Worm (Caenorhabditis elegans) whole organism, L2 larva: ENCODE data around the gene cha-1.

ENCODE experiments used
- C34F6.9 ChIP-seq: fragments of 150-350 bp; optimal IDR thresholded peaks from 2 replicates; lab custom pipeline; 2014; ENCODE audit warnings: missing biosample characterization, missing genetic modification characterization
- F13H6.1 ChIP-seq: sonication (generic microtip); optimal IDR thresholded peaks from 2 replicates; lab custom pipeline; 2016; ENCODE audit warnings: missing genetic modification characterization, missing compliant biosample characterization
- R02D3.7 ChIP-seq: fragments of 150-350 bp; optimal IDR thresholded peaks from 2 replicates; lab custom pipeline; 2014; ENCODE audit warnings: missing biosample characterization, missing genetic modification characterization
- Y55F3AM.14 ChIP-seq: fragments of 200-800 bp; sonication (Bioruptor generic); optimal IDR thresholded peaks from 2 replicates; lab custom pipeline; 2018; ENCODE audit warnings: mild to moderate bottlenecking, missing genetic modification characterization, missing compliant biosample characterization
- ZK546.5 ChIP-seq: sonication (generic microtip); optimal IDR thresholded peaks from 2 replicates; lab custom pipeline; 2017; ENCODE audit warnings: missing biosample characterization, missing genetic modification characterization
- alr-1 ChIP-seq: fragments of 150-350 bp; optimal IDR thresholded peaks from 2 replicates; lab custom pipeline; 2014; ENCODE audit warnings: missing biosample characterization, missing genetic modification characterization
- blmp-1 ChIP-seq: sonication (generic microtip); optimal IDR thresholded peaks from 2 replicates; lab custom pipeline; 2017; ENCODE audit warnings: missing genetic modification characterization, mild to moderate bottlenecking, missing compliant biosample characterization, antibody characterized with exemption, moderate library complexity; ENCODE audit not compliant: insufficient read depth
- ceh-82 ChIP-seq: fragments of 150-350 bp; optimal IDR thresholded peaks from 2 replicates; lab custom pipeline; 2014; ENCODE audit warnings: missing biosample characterization, missing genetic modification characterization
- crh-2 ChIP-seq: sonication (generic microtip); optimal IDR thresholded peaks from 2 replicates; lab custom pipeline; 2017; ENCODE audit warnings: missing biosample characterization, missing genetic modification characterization
- egl-27 ChIP-seq: sonication (generic microtip); optimal IDR thresholded peaks from 3 replicates; lab custom pipeline; 2017; ENCODE audit warnings: missing biosample characterization, missing genetic modification reagents, missing genetic modification characterization
- elt-1 ChIP-seq: fragments of 150-350 bp; optimal IDR thresholded peaks from 2 replicates; lab custom pipeline; 2014; ENCODE audit warnings: missing biosample characterization, missing genetic modification characterization
- fos-1 ChIP-seq: fragments of 150-350 bp; optimal IDR thresholded peaks from 2 replicates; lab custom pipeline; 2014; ENCODE audit warnings: missing biosample characterization, missing genetic modification characterization
- gmeb-1 ChIP-seq: fragments of 150-350 bp; optimal IDR thresholded peaks from 2 replicates; lab custom pipeline; 2014; ENCODE audit warnings: missing biosample characterization, missing genetic modification characterization
- lin-11 ChIP-seq: fragments of 150-350 bp; sonication (generic microtip); optimal IDR thresholded peaks from 2 replicates; lab custom pipeline; 2014; ENCODE audit warnings: missing biosample characterization, missing genetic modification characterization, inconsistent platforms, mixed read lengths
- lin-39 ChIP-seq: fragments of 150-350 bp; optimal IDR thresholded peaks from 2 replicates; lab custom pipeline; 2014; ENCODE audit warnings: missing biosample characterization, missing genetic modification reagents, missing genetic modification characterization
- lsy-2 ChIP-seq, 2 experiments: fragments of 150-350 bp in 1 of 2; sonication (generic microtip) in 1 of 2; optimal IDR thresholded peaks; 2 replicates each; lab custom pipeline; 2014 to 2017; ENCODE audit warnings: missing biosample characterization in 2 of 2, missing genetic modification characterization in 2 of 2
- mab-5 ChIP-seq: fragments of 150-350 bp; optimal IDR thresholded peaks from 2 replicates; lab custom pipeline; 2014; ENCODE audit warnings: missing biosample characterization, missing genetic modification characterization
- mbf-1 ChIP-seq: sonication (generic microtip); optimal IDR thresholded peaks from 2 replicates; lab custom pipeline; 2017; ENCODE audit warnings: missing biosample characterization, missing genetic modification characterization
- mdl-1 ChIP-seq, 2 experiments: fragments of 150-350 bp in 1 of 2; sonication (generic microtip) in 1 of 2; optimal IDR thresholded peaks; 2 replicates each; lab custom pipeline; 2017; ENCODE audit warnings: missing biosample characterization in 2 of 2, missing genetic modification characterization in 2 of 2
- nhr-10 ChIP-seq: sonication (generic microtip); optimal IDR thresholded peaks from 2 replicates; lab custom pipeline; 2017; ENCODE audit warnings: missing biosample characterization, missing genetic modification characterization
- nhr-11 ChIP-seq: fragments of 150-350 bp; optimal IDR thresholded peaks from 2 replicates; lab custom pipeline; 2014; ENCODE audit warnings: missing biosample characterization, missing genetic modification characterization
- nhr-12 ChIP-seq: fragments of 150-350 bp; optimal IDR thresholded peaks from 2 replicates; lab custom pipeline; 2014; ENCODE audit warnings: missing biosample characterization, missing genetic modification characterization
- nhr-129 ChIP-seq: fragments of 150-350 bp; optimal IDR thresholded peaks from 2 replicates; lab custom pipeline; 2014; ENCODE audit warnings: missing biosample characterization, missing genetic modification characterization
- nhr-21 ChIP-seq: fragments of 150-350 bp; optimal IDR thresholded peaks from 2 replicates; lab custom pipeline; 2014; ENCODE audit warnings: missing biosample characterization, missing genetic modification characterization
- nhr-237 ChIP-seq: fragments of 150-350 bp; optimal IDR thresholded peaks from 2 replicates; lab custom pipeline; 2014; ENCODE audit warnings: missing biosample characterization, missing genetic modification characterization
- nhr-25 ChIP-seq: fragments of 150-350 bp; sonication (generic microtip); optimal IDR thresholded peaks from 3 replicates; lab custom pipeline; 2014; ENCODE audit warnings: missing biosample characterization, missing genetic modification characterization
- nhr-6 ChIP-seq: fragments of 150-350 bp; optimal IDR thresholded peaks from 2 replicates; lab custom pipeline; 2014; ENCODE audit warnings: missing biosample characterization, missing genetic modification characterization
- nhr-77 ChIP-seq: fragments of 150-350 bp; optimal IDR thresholded peaks from 2 replicates; lab custom pipeline; 2014; ENCODE audit warnings: missing biosample characterization, missing genetic modification characterization
- peb-1 ChIP-seq: fragments of 150-350 bp; optimal IDR thresholded peaks from 2 replicates; lab custom pipeline; 2014; ENCODE audit warnings: missing biosample characterization, missing genetic modification characterization
- sma-3 ChIP-seq: sonication (generic microtip); optimal IDR thresholded peaks from 2 replicates; lab custom pipeline; 2016; ENCODE audit warnings: missing genetic modification reagents, missing genetic modification characterization, missing compliant biosample characterization
- sma-9 ChIP-seq, 2 experiments: fragments of 150-350 bp in 1 of 2; sonication (generic microtip) in 1 of 2; optimal IDR thresholded peaks; 2 replicates each; lab custom pipeline; 2014 to 2016; ENCODE audit warnings: missing genetic modification characterization in 2 of 2, mild to moderate bottlenecking in 1 of 2, missing biosample characterization in 1 of 2, missing compliant biosample characterization in 1 of 2, missing genetic modification reagents in 1 of 2, moderate library complexity in 1 of 2
- snpc-4 ChIP-seq: fragments of 150-350 bp; optimal IDR thresholded peaks from 2 replicates; lab custom pipeline; 2014; ENCODE audit warnings: missing biosample characterization, missing genetic modification characterization
- unc-39 ChIP-seq: fragments of 150-350 bp; optimal IDR thresholded peaks from 2 replicates; lab custom pipeline; 2014; ENCODE audit warnings: missing biosample characterization, missing genetic modification characterization
- unc-55 ChIP-seq: fragments of 150-350 bp; sonication (generic microtip); optimal IDR thresholded peaks from 3 replicates; lab custom pipeline; 2014; ENCODE audit warnings: missing biosample characterization, missing genetic modification reagents, missing genetic modification characterization
- zag-1 ChIP-seq: fragments of 150-350 bp; optimal IDR thresholded peaks from 2 replicates; lab custom pipeline; 2014; ENCODE audit warnings: missing biosample characterization, missing genetic modification characterization
- ztf-1 ChIP-seq: fragments of 200-800 bp; sonication (Bioruptor generic); conservative IDR thresholded peaks from 2 replicates; pipeline ENCODE4 v1.3.6; 2022; ENCODE audit warnings: missing genetic modification characterization, missing compliant biosample characterization
- ztf-11 ChIP-seq: sonication (generic microtip); optimal IDR thresholded peaks from 2 replicates; lab custom pipeline; 2017; ENCODE audit warnings: missing biosample characterization, missing genetic modification characterization
- ztf-4 ChIP-seq: fragments of 150-350 bp; optimal IDR thresholded peaks from 2 replicates; lab custom pipeline; 2014; ENCODE audit warnings: missing biosample characterization, missing genetic modification characterization

Gene cha-1

DNA sequence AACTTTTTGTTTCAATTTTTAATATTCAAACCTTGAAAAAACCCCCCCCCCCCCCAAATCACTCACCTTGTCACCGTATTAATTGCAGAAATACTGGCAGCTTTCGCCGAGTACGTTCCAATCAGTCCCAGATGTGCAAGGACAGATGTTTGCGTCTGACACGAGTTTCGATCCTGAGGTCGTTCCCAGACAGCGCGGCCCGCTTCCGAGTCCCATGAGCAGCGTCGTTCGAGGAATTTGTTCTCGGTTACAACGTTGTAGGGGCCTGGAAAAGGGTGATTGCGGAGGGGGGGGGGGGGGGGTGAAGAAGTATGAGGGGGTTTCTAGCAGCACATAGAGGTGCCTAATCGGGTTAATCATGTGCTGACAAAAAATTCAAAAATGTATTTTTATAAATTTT is 38.4 kb upstream of the cha-1 start:
- TF ChIP-seq snpc-4 (no peak), unc-39 (no peak), crh-2 (tag; lab: Kevin White, UChicago) (no peak), ztf-4 (tag; lab: Kevin White, UChicago) (no peak), mdl-1 (tag; optimal IDR thresholded peaks at IDR 0.05; lab: Kevin White, UChicago) (no peak), alr-1 (tag; lab: Kevin White, UChicago) (no peak), ceh-82 (tag; lab: Kevin White, UChicago) (no peak)

DNA sequence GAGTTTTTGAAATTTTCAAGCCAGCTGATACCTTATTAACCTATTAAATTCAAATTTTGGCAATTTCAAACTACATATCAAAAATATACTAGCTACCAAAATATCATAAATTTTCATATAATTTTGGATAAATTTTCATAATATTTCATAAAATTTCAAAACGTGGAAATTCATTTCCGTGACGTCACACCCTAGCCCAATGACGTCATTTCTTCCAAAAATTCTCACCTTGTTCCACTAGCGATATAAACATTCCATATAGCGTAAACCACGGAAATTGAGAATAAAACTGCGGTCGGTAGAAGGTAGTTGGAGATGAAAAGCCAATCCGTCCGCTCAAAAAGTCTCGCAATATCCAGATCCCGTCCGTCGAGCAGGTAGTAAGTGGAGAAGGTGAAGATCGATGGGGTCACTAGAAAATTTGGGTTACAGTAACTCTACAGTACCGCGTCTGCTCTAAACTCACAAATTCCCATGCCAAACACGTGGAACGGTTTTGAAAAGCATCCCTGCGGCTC is 36.7 kb upstream of the cha-1 start:
- TF ChIP-seq nhr-77 (no peak), nhr-11 (tag; lab: Kevin White, UChicago) (no peak), unc-55 (GFP tag; lab: Kevin White, UChicago) (no peak), nhr-237 (tag; lab: Kevin White, UChicago) (no peak), nhr-21 (tag; lab: Kevin White, UChicago) (no peak), lin-11 (tag; lab: Kevin White, UChicago) (no peak)

DNA sequence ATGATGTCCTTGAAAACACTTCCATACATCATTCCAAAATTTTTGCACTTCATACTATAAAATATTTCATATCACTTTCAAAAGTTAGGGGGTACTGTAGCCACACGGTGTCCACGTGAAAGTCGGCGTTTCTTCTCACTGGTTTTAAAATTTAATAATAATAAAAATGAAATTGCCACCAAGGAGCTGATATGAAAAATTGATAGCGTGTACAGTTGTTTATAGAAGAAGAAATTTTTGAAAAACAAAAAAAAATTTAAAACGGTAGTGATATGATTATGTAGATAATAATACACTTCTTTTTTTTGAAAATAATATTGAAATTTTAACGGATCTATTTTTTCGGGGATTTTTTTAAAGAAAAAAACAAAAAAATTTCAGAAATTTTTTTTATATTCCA is 35.5 kb upstream of the cha-1 start:
- TF ChIP-seq mbf-1 (tag; lab: Kevin White, UChicago): no peak
- no peak for TF ChIP-seq lin-11 (tag; lab: Kevin White, UChicago)
- no peak for TF ChIP-seq R02D3.7 (tag; lab: Kevin White, UChicago)
- no peak for TF ChIP-seq mab-5 (tag; lab: Kevin White, UChicago)
- TF ChIP-seq nhr-10 (tag; lab: Kevin White, UChicago): no peak
- TF ChIP-seq peb-1 (tag; lab: Kevin White, UChicago): no peak
- no peak for TF ChIP-seq nhr-11 (tag; lab: Kevin White, UChicago)
- TF ChIP-seq blmp-1 (tag; lab: Kevin White, UChicago): no peak
- TF ChIP-seq ZK546.5 (tag; lab: Kevin White, UChicago): no peak
- TF ChIP-seq C34F6.9 (tag; lab: Kevin White, UChicago): no peak
- no peak for TF ChIP-seq ztf-11 (tag; lab: Kevin White, UChicago)
- no peak for TF ChIP-seq nhr-6
- no peak for TF ChIP-seq unc-55 (GFP tag; lab: Kevin White, UChicago)
- TF ChIP-seq egl-27 (tag; lab: Kevin White, UChicago): no peak
- TF ChIP-seq lsy-2 (tag; optimal IDR thresholded peaks at IDR 0.05; lab: Kevin White, UChicago): no peak
- TF ChIP-seq nhr-21 (tag; lab: Kevin White, UChicago): no peak
- TF ChIP-seq ztf-1: no peak
- TF ChIP-seq F13H6.1 (tag; lab: Kevin White, UChicago): no peak
- TF ChIP-seq snpc-4: no peak

DNA sequence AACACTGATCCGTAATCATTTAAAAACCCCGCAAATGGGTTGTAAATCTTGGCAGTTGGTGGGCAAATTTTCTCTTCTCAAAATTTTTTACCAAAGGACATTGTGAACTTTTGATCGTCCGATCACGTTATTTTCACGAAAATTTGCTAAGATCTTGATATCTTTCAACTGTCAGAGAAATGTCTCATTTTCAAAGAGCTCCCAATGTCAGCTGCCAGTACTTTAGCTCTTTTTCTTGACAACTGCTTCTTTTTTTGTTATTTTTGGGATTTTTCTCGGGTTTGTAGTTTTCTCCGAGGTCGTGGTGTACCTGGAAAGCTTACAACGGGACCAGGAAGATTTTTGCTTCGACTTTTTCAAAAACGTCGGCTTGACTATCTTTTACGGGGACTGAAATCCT is 31.4 kb upstream of the cha-1 start:
- TF ChIP-seq elt-1 (tag; lab: Kevin White, UChicago) (no peak), nhr-77 (no peak), unc-55 (GFP tag; lab: Kevin White, UChicago) (no peak), Y55F3AM.14 (GFP tag; lab: Kevin White, UChicago) (no peak), F13H6.1 (tag; lab: Kevin White, UChicago) (peak; percentile 47), lsy-2 (tag; optimal IDR thresholded peaks at IDR 0.05; lab: Kevin White, UChicago) (peak in 1 of 2 experiments; percentile 40), nhr-129 (tag; lab: Kevin White, UChicago) (peak; percentile 19), nhr-6 (no peak)

DNA sequence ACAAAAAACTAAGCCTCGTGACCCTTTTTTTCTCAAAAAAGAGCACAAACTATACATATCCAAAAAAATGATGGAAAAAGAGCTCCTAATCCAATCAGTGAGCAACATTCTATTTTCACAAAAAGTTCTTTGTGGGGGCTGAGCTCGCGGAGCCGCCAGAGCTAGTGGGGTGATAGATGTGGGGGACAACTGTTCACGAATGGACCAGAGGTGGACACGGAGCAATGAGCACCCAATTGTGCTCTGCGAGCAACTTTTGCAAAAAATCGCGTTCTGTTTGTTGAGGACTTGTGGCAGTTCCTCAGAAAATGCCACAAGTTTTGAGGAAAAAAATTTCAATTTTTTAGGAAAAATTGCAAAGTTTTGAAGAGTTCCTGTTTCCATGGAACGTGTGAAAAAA is 30.3 kb upstream of the cha-1 start:
- TF ChIP-seq nhr-21 (tag; lab: Kevin White, UChicago) (no peak), zag-1 (no peak), fos-1 (no peak), unc-55 (GFP tag; lab: Kevin White, UChicago) (no peak), lin-39 (tag; lab: Kevin White, UChicago) (no peak), F13H6.1 (tag; lab: Kevin White, UChicago) (peak; percentile 46), alr-1 (tag; lab: Kevin White, UChicago) (no peak)
- TF ChIP-seq, all 48 proteins: peak for 1

DNA sequence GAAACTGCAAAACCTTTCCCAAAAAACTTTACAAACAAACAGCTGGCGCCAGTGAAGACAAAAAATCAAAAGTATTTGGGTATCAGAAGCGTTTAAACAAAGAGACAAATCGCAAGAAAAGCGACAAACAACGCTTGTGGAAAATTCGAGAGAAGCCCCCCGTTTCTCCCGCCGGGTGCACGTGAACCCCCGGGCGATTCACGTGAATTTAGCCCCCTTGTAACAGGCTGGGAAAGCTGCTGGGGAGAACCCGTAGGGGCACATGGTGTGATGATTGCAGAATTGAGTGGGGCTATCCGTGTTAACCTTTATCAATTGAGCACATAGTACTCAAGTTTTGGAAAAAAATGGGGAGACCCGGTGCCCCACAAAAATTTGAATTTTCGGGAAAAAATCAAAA is 29.7 kb upstream of the cha-1 start:
- TF ChIP-seq F13H6.1 (tag; lab: Kevin White, UChicago) (peak; percentile 95), lin-11 (tag; lab: Kevin White, UChicago) (peak; percentile 3), nhr-25 (tag; lab: Kevin White, UChicago) (peak; percentile 64), R02D3.7 (tag; lab: Kevin White, UChicago) (no peak), nhr-21 (tag; lab: Kevin White, UChicago) (peak; percentile 62), lin-39 (tag; lab: Kevin White, UChicago) (no peak), lsy-2 (tag; optimal IDR thresholded peaks at IDR 0.05; lab: Kevin White, UChicago) (peak in 1 of 2 experiments; percentile 47), sma-9 (GFP tag; optimal IDR thresholded peaks at IDR 0.05; lab: Kevin White, UChicago) (peak; percentile 99), sma-9 (tag; optimal IDR thresholded peaks at IDR 0.05; lab: Kevin White, UChicago) (no peak), gmeb-1 (peak; percentile 33), nhr-129 (tag; lab: Kevin White, UChicago) (peak; percentile 72), mab-5 (tag; lab: Kevin White, UChicago) (peak; percentile 38), mdl-1 (tag; optimal IDR thresholded peaks at IDR 0.05; lab: Kevin White, UChicago) (peak; percentile 48 to 71), blmp-1 (tag; lab: Kevin White, UChicago) (peak; percentile 7), nhr-77 (no peak), crh-2 (tag; lab: Kevin White, UChicago) (peak; percentile 14), Y55F3AM.14 (GFP tag; lab: Kevin White, UChicago) (peak; percentile 36), fos-1 (peak; percentile 22), C34F6.9 (tag; lab: Kevin White, UChicago) (peak; percentile 16), sma-3 (GFP tag; lab: Kevin White, UChicago) (peak; percentile 65), egl-27 (tag; lab: Kevin White, UChicago) (peak; percentile 69), nhr-12 (tag; lab: Kevin White, UChicago) (no peak)
- TF ChIP-seq, all 48 proteins: peak for 17
